Worm (Caenorhabditis elegans): Measurements from ENCODE around the gene C04C3.14.

DNA sequence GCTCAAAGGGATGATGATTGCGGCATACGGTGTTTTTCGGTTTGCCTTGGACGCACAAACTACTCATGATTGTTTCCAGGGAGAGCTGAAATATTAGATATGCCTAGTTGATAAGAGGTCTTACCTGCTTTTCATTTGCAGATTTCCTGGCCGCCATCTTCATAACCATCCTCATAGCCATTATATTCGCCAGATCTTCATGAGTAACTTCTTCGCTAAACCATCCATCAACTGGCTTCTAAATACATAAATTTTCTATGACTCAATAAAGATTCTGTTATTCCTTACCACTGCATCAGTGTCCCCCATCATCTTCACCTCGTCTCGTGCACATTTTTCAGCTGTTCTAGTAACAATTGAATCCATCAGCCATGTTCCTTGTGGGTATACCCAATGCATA lies 46.8 kb downstream of the C04C3.14 start:
- TF ChIP-seq ama-1 (optimal IDR thresholded peaks at IDR 0.05) (no peak), scrt-1 (GFP tag; IDR thresholded peaks at IDR 0.05) (no peak), tra-4 (tag; optimal IDR thresholded peaks at IDR 0.05) (no peak), B0310.2 (tag; optimal IDR thresholded peaks at IDR 0.05) (no peak), sea-1 (GFP tag; conservative IDR thresholded peaks at IDR 0.05) (no peak), tbx-37 (GFP tag; conservative IDR thresholded peaks at IDR 0.05) (no peak)

Measured in whole organism, early embryonic.